Worm (Caenorhabditis elegans) whole organism, midembryonic: ENCODE data around the gene dhhc-1.
A peak's percentile ranks its signal among the peaks of the same experiment; 100 is the strongest.

Experiments
- T22C8.4 ChIP-seq: fragments of 200-800 bp; sonication (Bioruptor generic); IDR thresholded peaks from 2 replicates; pipeline ENCODE4 v1.3.6; 2022; ENCODE audit warnings: missing genetic modification characterization, missing compliant biosample characterization
- cog-1 ChIP-seq: sonication (generic microtip); optimal IDR thresholded peaks from 2 replicates; lab custom pipeline; 2016; ENCODE audit warnings: missing genetic modification characterization, missing compliant biosample characterization
- flt-1 ChIP-seq: fragments of 200-800 bp; sonication (Bioruptor generic); IDR thresholded peaks from 2 replicates; pipeline ENCODE4 v1.3.6; 2022; ENCODE audit warnings: missing genetic modification characterization, missing compliant biosample characterization
- klf-2 ChIP-seq: fragments of 200-800 bp; sonication (Bioruptor generic); conservative IDR thresholded peaks from 2 replicates; pipeline ENCODE4 v1.3.6; 2022; ENCODE audit warnings: missing genetic modification reagents, missing genetic modification characterization, missing compliant biosample characterization
- med-1 ChIP-seq: sonication (generic microtip); optimal IDR thresholded peaks from 2 replicates; lab custom pipeline; 2017; ENCODE audit warnings: missing genetic modification characterization, mild to moderate bottlenecking, missing compliant biosample characterization, antibody characterized with exemption, missing genetic modification reagents; ENCODE audit not compliant: insufficient read depth
- ref-1 ChIP-seq: fragments of 200-800 bp; sonication (Bioruptor generic); conservative IDR thresholded peaks from 2 replicates; pipeline ENCODE4 v1.3.6; 2022; ENCODE audit warnings: missing genetic modification reagents, missing genetic modification characterization, missing compliant biosample characterization
- tab-1 ChIP-seq: fragments of 200-800 bp; sonication (Bioruptor generic); IDR thresholded peaks from 2 replicates; pipeline ENCODE4 v1.3.6; 2022; ENCODE audit warnings: missing genetic modification characterization, missing compliant biosample characterization
- ztf-23 ChIP-seq: fragments of 200-800 bp; sonication (Bioruptor generic); IDR thresholded peaks from 2 replicates; pipeline ENCODE4 v1.3.6; 2022; ENCODE audit warnings: missing genetic modification reagents, missing genetic modification characterization, missing compliant biosample characterization
- ztf-29 ChIP-seq: fragments of 200-800 bp; sonication (Bioruptor generic); IDR thresholded peaks from 2 replicates; pipeline ENCODE4 v1.3.6; 2022; ENCODE audit warnings: missing genetic modification reagents, missing genetic modification characterization, missing compliant biosample characterization

dhhc-1 gene

DNA sequence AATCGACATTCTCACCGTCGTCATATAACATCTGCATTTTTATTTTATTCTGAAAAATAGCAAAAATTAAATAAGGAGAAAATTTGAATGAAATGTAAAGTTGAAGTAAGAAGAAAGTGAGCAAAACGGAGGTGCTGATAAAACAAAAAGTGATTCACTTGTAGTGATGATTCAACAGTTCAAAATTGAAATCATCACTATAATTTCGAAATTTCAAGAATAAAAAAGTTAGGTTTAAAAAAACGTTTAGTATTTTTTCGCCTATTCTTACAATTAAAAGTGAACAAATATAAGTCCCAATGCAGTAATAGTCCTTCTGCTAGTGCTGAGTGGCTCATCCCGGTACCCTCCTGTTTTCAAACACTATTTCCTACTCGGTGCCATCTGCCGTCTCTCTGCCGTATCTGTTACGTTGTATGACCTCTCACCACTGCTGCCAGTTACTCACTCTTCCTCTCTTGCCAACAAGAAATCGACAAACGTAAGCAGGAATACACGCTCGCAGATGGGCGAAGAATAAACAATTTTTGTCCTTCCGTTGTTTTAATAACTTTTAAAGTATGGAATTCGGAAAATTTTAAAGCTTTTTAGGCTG, at the start of gene dhhc-1:
Gene dhhc-1, minus strand, starts transcription at position 51 of the 595 bp plus-strand sequence.
- TF ChIP-seq ztf-23 (GFP tag; lab: Robert Waterston, UW) (0 out of 2 replicates have a peak, but pooled peaks have one; percentile 26), ref-1 (GFP tag; lab: Robert Waterston, UW) (no peak), cog-1 (tag; lab: Kevin White, UChicago) (peak; percentile 3), T22C8.4 (GFP tag; lab: Robert Waterston, UW) (no peak), med-1 (GFP tag; lab: Kevin White, UChicago) (no peak), tab-1 (0 out of 2 replicates have a peak, but pooled peaks have one; percentile 45), flt-1 (GFP tag; lab: Robert Waterston, UW) (0 out of 2 replicates have a peak, but pooled peaks have one; percentile 12)

DNA sequence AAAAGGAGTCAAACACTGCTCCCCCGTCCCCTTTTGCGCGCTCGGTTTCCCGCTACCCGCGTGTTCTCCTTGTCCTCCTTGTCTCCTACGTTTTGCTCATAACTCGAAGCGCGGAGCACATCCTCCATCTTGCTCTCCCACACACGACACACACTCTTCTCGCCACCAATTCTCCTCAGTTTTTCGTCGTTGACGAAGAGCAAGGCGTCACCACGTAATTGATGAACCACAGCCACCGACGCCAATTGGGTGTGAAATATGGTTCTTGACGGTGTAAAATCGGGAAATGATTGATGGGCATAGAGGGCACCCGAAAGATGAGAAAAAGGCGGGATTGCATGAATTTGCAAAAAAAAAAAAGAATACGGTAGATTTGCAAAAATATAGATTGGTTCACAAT, 48.6 kb upstream of the dhhc-1 start:
- TF ChIP-seq med-1 (GFP tag; lab: Kevin White, UChicago) (no peak), ref-1 (GFP tag; lab: Robert Waterston, UW) (no peak), T22C8.4 (GFP tag; lab: Robert Waterston, UW) (no peak), klf-2 (0 out of 2 replicates have a peak, but pooled peaks have one; percentile 27)

DNA sequence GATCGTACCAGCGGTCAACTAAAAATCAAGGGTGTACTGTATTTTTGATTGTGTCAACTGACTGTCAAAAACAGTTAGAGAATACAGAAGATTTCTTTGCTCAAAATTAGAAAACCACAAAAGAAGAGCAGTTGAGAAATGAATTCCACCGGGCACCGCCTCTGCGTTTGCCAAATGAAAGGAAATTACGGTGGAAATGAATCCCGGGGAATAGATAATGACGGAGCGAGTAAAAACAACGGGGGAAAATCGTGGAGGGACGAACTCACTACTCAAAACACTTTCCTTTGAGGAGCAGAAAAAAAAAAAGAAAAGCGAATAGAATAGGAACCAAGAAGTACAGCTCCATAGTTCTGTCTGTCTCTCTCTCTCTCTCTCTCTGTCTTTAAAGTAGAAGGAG, 48.2 kb upstream of the dhhc-1 start:
- TF ChIP-seq klf-2 (no peak), ztf-23 (GFP tag; lab: Robert Waterston, UW) (no peak), tab-1 (no peak), med-1 (GFP tag; lab: Kevin White, UChicago) (no peak), flt-1 (GFP tag; lab: Robert Waterston, UW) (no peak)

DNA sequence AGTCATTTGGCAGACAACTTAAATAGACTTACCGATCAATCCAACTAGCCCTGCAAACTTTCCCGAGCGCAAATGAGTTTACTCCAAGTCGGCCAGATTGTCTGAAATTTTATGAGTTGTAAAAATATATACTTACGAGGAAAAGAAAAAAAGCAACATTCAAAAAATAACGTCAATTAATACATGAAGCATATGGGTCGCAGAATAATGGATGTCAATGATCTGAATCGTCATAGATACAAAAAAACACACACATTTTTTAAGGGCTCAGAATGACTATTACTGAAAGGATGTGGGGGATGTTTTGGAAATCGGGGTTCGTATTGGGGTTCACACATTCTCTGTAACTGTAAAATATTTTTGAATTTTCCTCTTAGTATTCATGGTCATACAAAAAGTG, 47.4 kb upstream of the dhhc-1 start, which contains the start of gene unc-7:
Gene unc-7, minus strand, starts transcription at position 101 of the 400 bp plus-strand sequence.
- TF ChIP-seq med-1 (GFP tag; lab: Kevin White, UChicago), result no peak
- no peak for TF ChIP-seq tab-1
- no peak for TF ChIP-seq flt-1 (GFP tag; lab: Robert Waterston, UW)
- TF ChIP-seq klf-2, result no peak
- no peak for TF ChIP-seq T22C8.4 (GFP tag; lab: Robert Waterston, UW)
- TF ChIP-seq ztf-29 (GFP tag; lab: Robert Waterston, UW), result no peak
- TF ChIP-seq ztf-23 (GFP tag; lab: Robert Waterston, UW), result no peak
- TF ChIP-seq cog-1 (tag; lab: Kevin White, UChicago), result no peak
- TF ChIP-seq ref-1 (GFP tag; lab: Robert Waterston, UW), result no peak

DNA sequence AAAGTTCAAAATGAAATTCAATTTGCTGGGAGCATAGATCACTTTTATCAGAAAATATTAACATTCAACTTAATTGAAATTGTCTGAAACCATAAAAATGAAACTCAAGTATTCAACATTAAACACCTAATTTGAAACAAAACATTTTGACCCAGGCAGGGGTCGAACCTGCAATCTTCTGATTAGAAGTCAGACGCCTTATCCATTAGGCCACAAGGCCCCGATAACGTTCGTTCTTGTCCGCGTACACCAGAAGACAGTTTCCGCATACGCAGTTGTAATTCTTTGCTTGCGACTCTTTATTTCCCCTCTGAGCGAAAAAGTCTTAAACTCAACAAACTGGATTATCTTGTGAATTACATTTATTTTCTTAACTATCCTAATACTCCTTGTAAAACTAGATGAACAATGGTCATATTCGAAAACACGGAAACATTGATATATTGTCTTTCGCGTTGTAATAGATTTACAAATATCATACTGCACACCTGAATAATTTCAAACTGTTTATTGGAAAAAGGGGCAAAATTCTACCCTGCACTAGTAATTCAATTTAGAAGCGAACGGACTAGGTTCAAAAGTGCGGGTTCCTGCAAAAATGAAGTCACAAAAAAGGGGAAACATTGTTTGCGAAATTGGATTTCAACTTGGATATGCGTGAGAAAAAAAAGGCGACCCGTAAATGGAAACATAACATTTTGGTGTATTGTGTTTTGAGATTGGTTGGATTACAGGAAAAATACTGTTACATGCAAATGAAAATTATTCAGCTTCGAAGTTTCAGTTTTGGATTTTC, 46.4 kb upstream of the dhhc-1 start:
- TF ChIP-seq ztf-23 (GFP tag; lab: Robert Waterston, UW), result no peak
- no peak; the same call in 1 of the 2 replicates for TF ChIP-seq flt-1 (GFP tag; lab: Robert Waterston, UW)
- TF ChIP-seq cog-1 (tag; lab: Kevin White, UChicago), result no peak
- TF ChIP-seq med-1 (GFP tag; lab: Kevin White, UChicago), result no peak
- no peak for TF ChIP-seq T22C8.4 (GFP tag; lab: Robert Waterston, UW)
- TF ChIP-seq tab-1, result no peak

DNA sequence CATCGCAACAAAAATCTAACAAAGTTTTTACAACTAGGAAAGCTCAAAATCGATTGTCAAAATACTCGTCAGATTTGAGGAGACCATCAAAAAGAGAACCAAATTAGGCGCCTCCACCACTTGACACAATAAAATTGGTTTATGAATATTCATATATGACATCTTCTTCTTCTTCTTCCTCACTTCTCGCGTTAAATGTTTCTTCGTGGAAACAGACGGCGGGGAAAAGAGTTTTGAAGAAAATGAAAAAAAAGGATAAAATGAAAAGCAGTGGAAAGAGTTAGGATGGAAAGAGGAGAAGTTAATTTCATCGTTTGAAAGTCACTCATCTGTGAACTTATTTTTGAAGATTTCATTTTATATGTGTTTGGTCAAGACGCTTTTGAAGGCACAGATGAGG, 34.7 kb upstream of the dhhc-1 start:
- TF ChIP-seq flt-1 (GFP tag; lab: Robert Waterston, UW), result no peak
- TF ChIP-seq med-1 (GFP tag; lab: Kevin White, UChicago), result no peak
- TF ChIP-seq ref-1 (GFP tag; lab: Robert Waterston, UW), result no peak
- no peak for TF ChIP-seq klf-2
- TF ChIP-seq ztf-23 (GFP tag; lab: Robert Waterston, UW), result no peak
- TF ChIP-seq ztf-29 (GFP tag; lab: Robert Waterston, UW), result no peak
- no peak for TF ChIP-seq T22C8.4 (GFP tag; lab: Robert Waterston, UW)
- TF ChIP-seq tab-1, result no peak

DNA sequence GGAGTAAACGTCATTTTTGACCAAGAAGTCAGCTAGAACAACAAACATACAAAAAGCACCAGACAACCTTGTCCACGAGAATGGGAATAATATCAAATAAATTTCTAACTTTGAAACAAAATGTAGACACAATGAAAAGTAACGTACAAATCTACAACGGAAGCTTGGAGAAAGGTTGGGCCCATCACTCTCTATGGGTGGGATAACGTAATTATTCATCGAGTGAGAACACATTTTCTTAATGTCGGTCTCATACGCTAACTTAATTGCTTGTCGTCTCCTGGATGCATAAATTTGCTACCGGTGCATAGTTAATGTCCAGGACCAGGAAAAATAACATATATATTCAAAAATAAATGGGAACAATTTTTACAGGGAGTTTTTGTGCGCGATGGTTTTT, 33.0 kb upstream of the dhhc-1 start:
- TF ChIP-seq T22C8.4 (GFP tag; lab: Robert Waterston, UW) (no peak), flt-1 (GFP tag; lab: Robert Waterston, UW) (no peak), ztf-23 (GFP tag; lab: Robert Waterston, UW) (no peak), tab-1 (no peak), ztf-29 (GFP tag; lab: Robert Waterston, UW) (no peak), ref-1 (GFP tag; lab: Robert Waterston, UW) (no peak), cog-1 (tag; lab: Kevin White, UChicago) (no peak), klf-2 (no peak), med-1 (GFP tag; lab: Kevin White, UChicago) (no peak)

DNA sequence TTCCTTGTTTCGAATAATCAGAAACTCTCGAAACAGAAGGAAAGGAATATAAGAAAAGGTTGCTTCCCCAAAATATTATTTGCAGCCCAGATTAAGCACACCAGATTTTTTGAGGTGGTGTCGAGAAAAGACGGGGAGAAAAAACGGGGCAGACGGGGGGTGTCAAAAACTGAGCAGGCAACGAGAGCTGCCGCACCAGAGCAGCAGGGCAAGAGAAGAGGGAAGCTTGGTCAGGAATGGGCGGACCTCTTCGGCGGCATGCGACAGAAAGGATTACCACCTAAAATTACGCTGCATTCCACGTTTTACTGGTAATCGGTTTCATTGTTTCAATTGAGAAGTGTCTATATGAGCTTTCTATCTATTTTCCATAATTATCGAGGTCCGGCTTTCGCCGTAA, 31.9 kb upstream of the dhhc-1 start:
- TF ChIP-seq med-1 (GFP tag; lab: Kevin White, UChicago) (no peak), klf-2 (no peak), T22C8.4 (GFP tag; lab: Robert Waterston, UW) (no peak), flt-1 (GFP tag; lab: Robert Waterston, UW) (no peak), ztf-29 (GFP tag; lab: Robert Waterston, UW) (no peak), tab-1 (no peak), ztf-23 (GFP tag; lab: Robert Waterston, UW) (no peak), ref-1 (GFP tag; lab: Robert Waterston, UW) (no peak), cog-1 (tag; lab: Kevin White, UChicago) (no peak)

DNA sequence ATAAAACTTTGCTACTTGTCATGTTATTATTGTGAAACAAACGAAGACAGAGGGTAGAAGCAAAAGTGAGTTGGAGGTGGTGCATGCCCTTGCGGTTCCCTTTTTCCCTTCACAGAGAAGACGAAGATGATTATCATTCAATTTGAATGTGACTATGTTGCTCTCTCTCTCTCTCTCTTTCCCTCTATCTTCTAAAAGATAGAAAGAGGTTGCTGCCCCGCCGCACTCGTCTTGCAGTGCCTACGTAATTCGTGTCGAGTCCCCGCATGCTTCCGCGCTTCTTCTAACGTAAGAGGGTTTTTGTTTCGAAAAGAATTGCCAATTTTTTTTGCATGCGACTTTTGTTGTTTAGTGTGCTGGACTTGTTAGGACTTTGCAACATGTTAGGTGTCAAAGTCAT, 28.0 kb upstream of the dhhc-1 start:
- no peak for TF ChIP-seq ref-1 (GFP tag; lab: Robert Waterston, UW)
